Worm (Caenorhabditis elegans): ENCODE results near the gene T24H10.1.

DNA sequence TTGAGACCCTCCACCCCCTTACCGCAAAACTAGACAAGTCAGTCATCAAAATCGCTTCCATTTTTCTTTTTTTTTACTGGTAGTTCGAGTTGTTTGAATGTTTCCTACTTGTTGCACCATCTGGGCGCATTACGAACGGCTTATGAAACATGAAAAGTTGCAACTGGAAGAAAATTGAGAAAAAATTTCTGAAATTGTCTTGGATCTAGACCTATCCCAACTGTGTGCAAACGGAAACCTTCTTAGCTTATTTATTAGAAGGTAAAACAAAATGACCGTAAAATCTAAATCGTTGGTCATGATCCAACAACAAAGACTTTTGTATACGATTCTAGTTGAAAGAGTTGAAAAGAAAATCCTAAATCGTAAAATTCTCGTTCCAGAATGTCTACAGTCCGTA lies 24.7 kb upstream of the T24H10.1 start:
- TF ChIP-seq him-1 (tag; optimal IDR thresholded peaks at IDR 0.05): no peak
- TF ChIP-seq dao-5 (tag; optimal IDR thresholded peaks at IDR 0.05): no peak
- TF ChIP-seq W03F9.2 (tag; optimal IDR thresholded peaks at IDR 0.05): no peak

Measured in whole organism, L4/young adult.